Fruit fly (Drosophila melanogaster) whole organism, embryonic: ENCODE measurements around the gene c-cup.

Source experiments
- Ada2b ChIP-seq: fragments of 200-800 bp; sonication (Bioruptor generic); IDR thresholded peaks from 2 replicates; pipeline ENCODE4 v1.3.6; 2022; ENCODE audit warnings: missing biosample characterization, missing genetic modification characterization
- Aef1 ChIP-seq: fragments of 200-800 bp; sonication (Bioruptor generic); IDR thresholded peaks from 3 replicates; pipeline ENCODE4 v1.3.6; 2022; ENCODE audit warnings: missing biosample characterization, missing genetic modification characterization
- CG10147 ChIP-seq: fragments of 200-800 bp; sonication (Bioruptor generic); optimal IDR thresholded peaks from 2 replicates; lab custom pipeline; 2019; ENCODE audit warnings: missing biosample characterization, mild to moderate bottlenecking, missing genetic modification characterization, moderate library complexity
- CG10543 ChIP-seq: fragments of 200-800 bp; sonication (Bioruptor generic); optimal IDR thresholded peaks from 3 replicates; lab custom pipeline; 2017; ENCODE audit warnings: missing biosample characterization, mild to moderate bottlenecking, missing genetic modification characterization, moderate library complexity
- CG10565 ChIP-seq: fragments of 200-800 bp; sonication (Bioruptor generic); optimal IDR thresholded peaks from 3 replicates; lab custom pipeline; 2016; ENCODE audit warnings: missing biosample characterization, mild to moderate bottlenecking, missing genetic modification characterization
- CG11696 ChIP-seq: fragments of 200-800 bp; sonication (Bioruptor generic); IDR thresholded peaks from 2 replicates; pipeline ENCODE4 v1.3.6; 2022; ENCODE audit warnings: missing biosample characterization, missing genetic modification characterization
- CG12391 ChIP-seq: fragments of 200-800 bp; sonication (Bioruptor generic); optimal IDR thresholded peaks from 3 replicates; lab custom pipeline; 2018; ENCODE audit warnings: missing biosample characterization, mild to moderate bottlenecking, missing genetic modification characterization, moderate library complexity
- CG2120 ChIP-seq: fragments of 200-800 bp; sonication (Bioruptor generic); optimal IDR thresholded peaks from 3 replicates; lab custom pipeline; 2016; ENCODE audit warnings: missing biosample characterization, missing genetic modification characterization
- CG30020 ChIP-seq: fragments of 200-800 bp; optimal IDR thresholded peaks from 2 replicates; lab custom pipeline; 2019; ENCODE audit warnings: missing biosample characterization, mild to moderate bottlenecking, missing genetic modification characterization, moderate library complexity
- CG30403 ChIP-seq: fragments of 200-800 bp; sonication (Bioruptor generic); optimal IDR thresholded peaks from 3 replicates; lab custom pipeline; 2016; ENCODE audit warnings: missing biosample characterization, missing genetic modification characterization
- CG31388 ChIP-seq: fragments of 200-800 bp; sonication (Bioruptor generic); optimal IDR thresholded peaks from 2 replicates; lab custom pipeline; 2016; ENCODE audit warnings: missing biosample characterization, missing genetic modification characterization
- CG4854 ChIP-seq: fragments of 200-800 bp; sonication (Bioruptor generic); optimal IDR thresholded peaks from 2 replicates; lab custom pipeline; 2016; ENCODE audit warnings: missing biosample characterization, missing genetic modification characterization, inconsistent platforms
- CG7556 ChIP-seq: fragments of 200-800 bp; sonication (Bioruptor generic); optimal IDR thresholded peaks from 2 replicates; lab custom pipeline; 2017; ENCODE audit warnings: missing biosample characterization, mild to moderate bottlenecking, missing genetic modification characterization
- CG8924 ChIP-seq: fragments of 200-800 bp; optimal IDR thresholded peaks from 3 replicates; lab custom pipeline; 2019; ENCODE audit warnings: missing biosample characterization, mild to moderate bottlenecking, missing genetic modification characterization, moderate library complexity
- D19A ChIP-seq: fragments of 200-800 bp; optimal IDR thresholded peaks from 3 replicates; lab custom pipeline; 2019; ENCODE audit warnings: missing biosample characterization, mild to moderate bottlenecking, missing genetic modification characterization, moderate library complexity
- Dref ChIP-seq: fragments of 200-800 bp; sonication (Bioruptor generic); IDR thresholded peaks from 2 replicates; pipeline ENCODE4 v1.3.6; 2022; ENCODE audit warnings: missing biosample characterization, missing genetic modification characterization
- ERR ChIP-seq: fragments of 200-800 bp; sonication (Bioruptor generic); optimal IDR thresholded peaks from 2 replicates; lab custom pipeline; 2016; ENCODE audit warnings: missing biosample characterization, missing genetic modification characterization
- Ets97D ChIP-seq: fragments of 200-800 bp; sonication (Bioruptor generic); optimal IDR thresholded peaks from 3 replicates; lab custom pipeline; 2016; ENCODE audit warnings: missing biosample characterization, missing genetic modification characterization
- Fer1 ChIP-seq: fragments of 200-800 bp; sonication (Bioruptor generic); optimal IDR thresholded peaks from 2 replicates; lab custom pipeline; 2017; ENCODE audit warnings: missing biosample characterization, mild to moderate bottlenecking, missing genetic modification characterization
- Gug ChIP-seq: fragments of 200-800 bp; sonication (Bioruptor generic); IDR thresholded peaks from 4 replicates; pipeline ENCODE4 v1.3.6; 2022; ENCODE audit warnings: missing biosample characterization, missing genetic modification characterization
- HHEX ChIP-seq: fragments of 200-800 bp; sonication (Bioruptor generic); optimal IDR thresholded peaks from 3 replicates; lab custom pipeline; 2017; ENCODE audit warnings: missing biosample characterization, mild to moderate bottlenecking, missing genetic modification characterization, missing genetic modification reagents
- HLHmδ ChIP-seq: fragments of 200-800 bp; sonication (Bioruptor generic); optimal IDR thresholded peaks from 2 replicates; lab custom pipeline; 2018; ENCODE audit warnings: missing biosample characterization, mild to moderate bottlenecking, missing genetic modification characterization, moderate library complexity
- Hr51 ChIP-seq, 2 experiments: fragments of 200-800 bp; sonication (Bioruptor generic); optimal IDR thresholded peaks; 2 replicates in 1 of 2; 3 replicates in 1 of 2; lab custom pipeline; 2016 to 2018; ENCODE audit warnings: missing biosample characterization in 2 of 2, missing genetic modification characterization in 2 of 2, mild to moderate bottlenecking in 1 of 2, moderate library complexity in 1 of 2
- Hr78 ChIP-seq, 2 experiments: fragments of 200-800 bp in 1 of 2; fragments of >200 bp in 1 of 2; sonication (Bioruptor generic) in 1 of 2; optimal IDR thresholded peaks; 2 replicates each; lab custom pipeline; 2017 to 2019; ENCODE audit warnings: missing biosample characterization in 2 of 2, missing genetic modification characterization in 2 of 2, mild to moderate bottlenecking in 1 of 2, moderate library complexity in 1 of 2
- Meics ChIP-seq: fragments of 200-800 bp; sonication (Bioruptor generic); optimal IDR thresholded peaks from 2 replicates; lab custom pipeline; 2017; ENCODE audit warnings: missing biosample characterization, mild to moderate bottlenecking, missing genetic modification characterization
- Poxn ChIP-seq: fragments of 200-800 bp; sonication (Bioruptor generic); IDR thresholded peaks from 2 replicates; pipeline ENCODE4 v1.3.6; 2022; ENCODE audit warnings: missing biosample characterization, missing genetic modification characterization
- Rfx ChIP-seq: fragments of 200-800 bp; sonication (Bioruptor generic); IDR thresholded peaks from 2 replicates; pipeline ENCODE4 v1.3.6; 2022; ENCODE audit warnings: missing biosample characterization, missing genetic modification characterization
- Scr ChIP-seq: fragments of 200-800 bp; sonication (Bioruptor generic); IDR thresholded peaks from 2 replicates; pipeline ENCODE4 v1.3.6; 2022; ENCODE audit warnings: missing biosample characterization, missing genetic modification characterization; ENCODE audit not compliant: partially characterized antibody
- Side ChIP-seq: fragments of 200-800 bp; sonication (Bioruptor generic); optimal IDR thresholded peaks from 2 replicates; lab custom pipeline; 2016; ENCODE audit warnings: missing biosample characterization, missing genetic modification characterization
- abd-A ChIP-seq: fragments of 200-800 bp; sonication (Bioruptor generic); optimal IDR thresholded peaks from 3 replicates; lab custom pipeline; 2019; ENCODE audit warnings: missing biosample characterization, mild to moderate bottlenecking, missing genetic modification characterization, moderate library complexity
- bowl ChIP-seq: fragments of 200-800 bp; sonication (Bioruptor generic); IDR thresholded peaks from 2 replicates; pipeline ENCODE4 v1.3.6; 2022; ENCODE audit warnings: missing biosample characterization, missing genetic modification characterization
- cas ChIP-seq: fragments of 200-800 bp; sonication (Bioruptor generic); IDR thresholded peaks from 2 replicates; pipeline ENCODE4 v1.3.6; 2022; ENCODE audit warnings: missing biosample characterization, missing genetic modification characterization
- corto ChIP-seq: fragments of 200-800 bp; sonication (Bioruptor generic); optimal IDR thresholded peaks from 2 replicates; lab custom pipeline; 2016; ENCODE audit warnings: missing biosample characterization, mild to moderate bottlenecking, missing genetic modification characterization, moderate library complexity
- grau ChIP-seq: fragments of 200-800 bp; optimal IDR thresholded peaks from 3 replicates; lab custom pipeline; 2019; ENCODE audit warnings: missing biosample characterization, mild to moderate bottlenecking, missing genetic modification characterization, moderate library complexity
- grn ChIP-seq: fragments of 200-800 bp; sonication (Bioruptor generic); optimal IDR thresholded peaks from 3 replicates; lab custom pipeline; 2017; ENCODE audit warnings: missing biosample characterization, missing genetic modification characterization
- hth ChIP-seq: fragments of >200 bp; optimal IDR thresholded peaks from 2 replicates; lab custom pipeline; 2017; ENCODE audit warnings: inconsistent platforms
- klu ChIP-seq: fragments of 200-800 bp; sonication (Bioruptor generic); IDR thresholded peaks from 2 replicates; pipeline ENCODE4 v1.3.6; 2022; ENCODE audit warnings: missing biosample characterization, missing genetic modification characterization
- lab ChIP-seq: fragments of 200-800 bp; sonication (Bioruptor generic); optimal IDR thresholded peaks from 3 replicates; lab custom pipeline; 2017; ENCODE audit warnings: missing biosample characterization, missing genetic modification characterization, mild to moderate bottlenecking, moderate library complexity, missing genetic modification reagents
- nerfin-1 ChIP-seq: fragments of 200-800 bp; sonication (Bioruptor generic); optimal IDR thresholded peaks from 3 replicates; lab custom pipeline; 2019; ENCODE audit warnings: missing biosample characterization, mild to moderate bottlenecking, missing genetic modification characterization, moderate library complexity
- nmo ChIP-seq: fragments of 200-800 bp; sonication (Bioruptor generic); optimal IDR thresholded peaks from 2 replicates; lab custom pipeline; 2018; ENCODE audit warnings: missing biosample characterization, mild to moderate bottlenecking, missing genetic modification characterization, moderate library complexity
- pho ChIP-seq: fragments of 200-800 bp; sonication (Bioruptor generic); optimal IDR thresholded peaks from 2 replicates; lab custom pipeline; 2016; ENCODE audit warnings: missing biosample characterization, missing genetic modification characterization
- phol ChIP-seq: fragments of 200-800 bp; sonication (Bioruptor generic); optimal IDR thresholded peaks from 3 replicates; lab custom pipeline; 2018; ENCODE audit warnings: missing biosample characterization, mild to moderate bottlenecking, missing genetic modification characterization, moderate library complexity
- ranshi ChIP-seq: fragments of 200-800 bp; sonication (Bioruptor generic); IDR thresholded peaks from 2 replicates; pipeline ENCODE4 v1.3.6; 2022; ENCODE audit warnings: missing biosample characterization, missing genetic modification characterization
- ro ChIP-seq: fragments of 200-800 bp; sonication (Bioruptor generic); IDR thresholded peaks from 2 replicates; pipeline ENCODE4 v1.3.6; 2022; ENCODE audit warnings: missing biosample characterization, missing genetic modification characterization
- row ChIP-seq: fragments of 200-800 bp; sonication (Bioruptor generic); IDR thresholded peaks from 3 replicates; pipeline ENCODE4 v1.3.6; 2022; ENCODE audit warnings: missing biosample characterization, missing genetic modification characterization
- shn ChIP-seq: fragments of 200-800 bp; sonication (Bioruptor generic); optimal IDR thresholded peaks from 3 replicates; lab custom pipeline; 2016; ENCODE audit warnings: missing biosample characterization, missing genetic modification characterization
- sim ChIP-seq: fragments of 200-800 bp; sonication (Bioruptor generic); IDR thresholded peaks from 2 replicates; pipeline ENCODE4 v1.3.6; 2022; ENCODE audit warnings: missing biosample characterization, missing genetic modification characterization
- sqz ChIP-seq: fragments of 200-800 bp; sonication (Bioruptor generic); optimal IDR thresholded peaks from 3 replicates; lab custom pipeline; 2018; ENCODE audit warnings: missing biosample characterization, mild to moderate bottlenecking, missing genetic modification characterization
- wek ChIP-seq: fragments of 200-800 bp; sonication (Bioruptor generic); optimal IDR thresholded peaks from 3 replicates; lab custom pipeline; 2018; ENCODE audit warnings: missing biosample characterization, mild to moderate bottlenecking, missing genetic modification characterization, moderate library complexity
- zen ChIP-seq: fragments of 200-800 bp; sonication (Bioruptor generic); optimal IDR thresholded peaks from 3 replicates; lab custom pipeline; 2018; ENCODE audit warnings: missing biosample characterization, mild to moderate bottlenecking, missing genetic modification characterization, moderate library complexity

The c-cup gene

dm6 chr2L:1837717-1838368 lies 5.5 kb upstream of the c-cup start (continued):
- TF ChIP-seq sqz (no peak), shn (peak; percentile 14), HLHmδ (GFP tag; lab: Kevin White, UChicago) (no peak), row (GFP tag; lab: Robert Waterston, UW) (peak; percentile 73), ro (no peak), ERR (GFP tag; lab: Kevin White, UChicago) (no peak), Side (GFP tag; lab: Kevin White, UChicago) (no peak), HHEX (GFP tag; lab: Kevin White, UChicago) (peak; percentile 2), cas (GFP tag; lab: Robert Waterston, UW) (no peak), CG30020 (tag; lab: Kevin White, UChicago) (no peak), CG8924 (tag; lab: Kevin White, UChicago) (peak; percentile 32), pho (GFP tag; lab: Kevin White, UChicago) (no peak), D19A (tag; lab: Kevin White, UChicago) (no peak), Ets97D (GFP tag; lab: Kevin White, UChicago) (no peak), Dref (GFP tag; lab: Robert Waterston, UW) (no peak), Fer1 (peak; percentile 54), abd-A (tag; lab: Kevin White, UChicago) (peak; percentile 61), lab (GFP tag; lab: Kevin White, UChicago) (peak; percentile 74), CG2120 (GFP tag; lab: Kevin White, UChicago) (peak; percentile 48), CG12391 (tag; lab: Kevin White, UChicago) (peak; percentile 20), Poxn (GFP tag; lab: Robert Waterston, UW) (0 out of 2 replicates have a peak, but pooled peaks have one; percentile 30), corto (GFP tag; lab: Kevin White, UChicago) (no peak), CG4854 (GFP tag; lab: Kevin White, UChicago) (no peak), ranshi (GFP tag; lab: Robert Waterston, UW) (peak; percentile 52; the same call in 1 of the 2 replicates), CG31388 (GFP tag; lab: Kevin White, UChicago) (no peak), CG10543 (GFP tag; lab: Kevin White, UChicago) (no peak), CG7556 (GFP tag; lab: Kevin White, UChicago) (peak; percentile 41), Hr78 (GFP tag; optimal IDR thresholded peaks at IDR 0.05; lab: Kevin White, UChicago) (no peak), bowl (GFP tag; lab: Robert Waterston, UW) (no peak), Gug (GFP tag; lab: Robert Waterston, UW) (peak; percentile 27; the same call in 2 of the 4 replicates), CG11696 (GFP tag; lab: Robert Waterston, UW) (0 out of 2 replicates have a peak, but pooled peaks have one; percentile 29), hth (lab: Kevin White, UChicago) (no peak), phol (peak; percentile 7), Scr (GFP tag; lab: Robert Waterston, UW) (no peak), Meics (peak; percentile 50), Rfx (peak; percentile 53), wek (no peak), zen (tag; lab: Kevin White, UChicago) (no peak), grn (GFP tag; lab: Kevin White, UChicago) (peak; percentile 10), nerfin-1 (no peak), Hr51 (GFP tag; optimal IDR thresholded peaks at IDR 0.05; lab: Kevin White, UChicago) (peak in 1 of 2 experiments; percentile 41), CG10565 (GFP tag; lab: Kevin White, UChicago) (no peak), nmo (GFP tag; lab: Kevin White, UChicago) (peak; percentile 2), CG10147 (GFP tag; lab: Kevin White, UChicago) (peak; percentile 46), Ada2b (GFP tag; lab: Robert Waterston, UW) (peak; percentile 59; the same call in 1 of the 2 replicates), CG30403 (GFP tag; lab: Kevin White, UChicago) (no peak), grau (peak; percentile 47), Aef1 (GFP tag; lab: Robert Waterston, UW) (peak; percentile 47; the same call in 2 of the 3 replicates), klu (no peak), sim (GFP tag; lab: Robert Waterston, UW) (no peak)
